Worm (Caenorhabditis elegans): Measurements from ENCODE around the gene sor-1.
A peak's percentile ranks its signal among the peaks of the same experiment; 100 is the strongest.

- peak; percentile 32 for TF ChIP-seq somi-1 (GFP tag; optimal IDR thresholded peaks at IDR 0.05)
- TF ChIP-seq unc-62 (GFP tag; optimal IDR thresholded peaks at IDR 0.05) = peak; percentile 61
- TF ChIP-seq C17E4.6 (GFP tag; IDR thresholded peaks at IDR 0.05) = no peak
- no peak for TF ChIP-seq fkh-3 (tag; optimal IDR thresholded peaks at IDR 0.05)
- no peak for TF ChIP-seq unc-130 (GFP tag; optimal IDR thresholded peaks at IDR 0.05)
- TF ChIP-seq hmg-1.2 (GFP tag; IDR thresholded peaks at IDR 0.05) = peak; percentile 86
- TF ChIP-seq ztf-25 (GFP tag; IDR thresholded peaks at IDR 0.05) = no peak
- no peak for TF ChIP-seq pha-4 (tag; optimal IDR thresholded peaks at IDR 0.05)
- no peak for TF ChIP-seq sptf-2 (GFP tag; optimal IDR thresholded peaks at IDR 0.05)
- TF ChIP-seq hsf-1 (GFP tag; IDR thresholded peaks at IDR 0.05) = no peak
Observed at ce11 chrIII:8425076-8425475, 7.1 kb downstream of the sor-1 start.
